Worm (Caenorhabditis elegans): Measurements from ENCODE around the gene K04C1.2.

DNA sequence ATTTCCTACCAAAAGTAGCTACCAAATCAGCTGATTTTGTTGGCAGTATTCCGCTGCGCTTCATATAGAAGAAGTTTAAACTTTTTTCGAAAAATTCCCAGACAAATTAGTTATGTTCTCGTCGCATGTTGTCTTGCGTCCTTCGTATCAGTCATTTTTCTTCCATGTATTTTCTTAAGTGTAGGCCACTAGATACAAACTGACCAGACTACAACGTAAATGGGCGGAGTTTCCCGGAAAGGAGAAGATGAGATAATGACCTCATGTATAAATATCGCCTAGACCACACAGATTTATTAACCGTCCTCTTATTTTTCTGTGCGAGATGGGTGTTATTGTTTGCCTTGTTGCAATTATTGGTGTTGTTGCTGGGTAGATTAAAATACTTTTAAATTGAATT, 13.2 kb upstream of the K04C1.2 start, which contains the start of gene cyp-13B2:
- TF ChIP-seq ztf-11 (tag; optimal IDR thresholded peaks at IDR 0.05) (no peak), daf-12 (tag; optimal IDR thresholded peaks at IDR 0.05) (no peak), R02D3.7 (tag; optimal IDR thresholded peaks at IDR 0.05) (no peak), fkh-10 (GFP tag; optimal IDR thresholded peaks at IDR 0.05) (no peak), fos-1 (tag; optimal IDR thresholded peaks at IDR 0.05) (no peak), lin-39 (tag; optimal IDR thresholded peaks at IDR 0.05) (no peak), egl-27 (tag; optimal IDR thresholded peaks at IDR 0.05) (no peak)

Data from whole organism, L3 larva.